Worm (Caenorhabditis elegans): ENCODE results near the gene K10H10.13.

K10H10.13 gene

ce11 chrII:14511189-14511588 is at the start of gene K10H10.13:
Gene K10H10.13, minus strand, starts transcription at chrII:14511289.
- TF ChIP-seq ZK546.5 (tag; optimal IDR thresholded peaks at IDR 0.05), result no peak
- no peak for TF ChIP-seq elt-2 (tag; optimal IDR thresholded peaks at IDR 0.05)
- no peak for TF ChIP-seq nhr-67 (tag; optimal IDR thresholded peaks at IDR 0.05)
- no peak for TF ChIP-seq nhr-23 (tag; optimal IDR thresholded peaks at IDR 0.05)
- no peak for TF ChIP-seq R02D3.7 (tag; optimal IDR thresholded peaks at IDR 0.05)
- TF ChIP-seq ceh-16 (tag; optimal IDR thresholded peaks at IDR 0.05), result no peak
- no peak for TF ChIP-seq lsy-12 (tag; optimal IDR thresholded peaks at IDR 0.05)
- no peak for TF ChIP-seq nhr-237 (tag; optimal IDR thresholded peaks at IDR 0.05)
- TF ChIP-seq fos-1 (tag; optimal IDR thresholded peaks at IDR 0.05), result no peak
- no peak for TF ChIP-seq ceh-82 (tag; optimal IDR thresholded peaks at IDR 0.05)
- no peak for TF ChIP-seq unc-39 (tag; optimal IDR thresholded peaks at IDR 0.05)
- TF ChIP-seq fkh-10 (GFP tag; optimal IDR thresholded peaks at IDR 0.05), result no peak
- no peak for TF ChIP-seq jun-1 (tag; optimal IDR thresholded peaks at IDR 0.05)

DNA sequence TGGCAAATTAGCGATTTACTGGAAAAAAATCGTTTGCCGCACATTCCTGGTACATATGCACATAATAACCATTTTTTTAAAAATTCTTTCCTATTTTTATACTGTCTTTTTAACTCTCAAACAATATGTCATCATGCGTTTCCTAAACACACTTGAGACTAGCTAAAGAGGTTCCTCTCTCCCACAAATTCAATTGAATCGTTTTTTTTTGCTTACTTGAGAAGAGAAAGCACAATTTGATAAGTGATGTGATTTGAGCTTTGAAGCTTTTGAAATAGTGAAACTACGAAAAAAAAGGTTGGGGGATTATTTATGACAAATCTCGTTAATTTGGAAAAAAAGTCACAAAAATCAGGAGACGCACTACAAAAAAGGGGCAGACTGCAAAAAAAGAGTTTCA is 43.9 kb upstream of the K10H10.13 start:
- TF ChIP-seq snpc-4 (tag; optimal IDR thresholded peaks at IDR 0.05), result no peak
- no peak for TF ChIP-seq ceh-28 (tag; optimal IDR thresholded peaks at IDR 0.05)
- no peak for TF ChIP-seq nhr-77 (tag; optimal IDR thresholded peaks at IDR 0.05)
- TF ChIP-seq fkh-10 (GFP tag; optimal IDR thresholded peaks at IDR 0.05), result peak; percentile 51
- no peak for TF ChIP-seq egl-27 (tag; optimal IDR thresholded peaks at IDR 0.05)
- no peak for TF ChIP-seq ceh-9 (tag; optimal IDR thresholded peaks at IDR 0.05)

DNA sequence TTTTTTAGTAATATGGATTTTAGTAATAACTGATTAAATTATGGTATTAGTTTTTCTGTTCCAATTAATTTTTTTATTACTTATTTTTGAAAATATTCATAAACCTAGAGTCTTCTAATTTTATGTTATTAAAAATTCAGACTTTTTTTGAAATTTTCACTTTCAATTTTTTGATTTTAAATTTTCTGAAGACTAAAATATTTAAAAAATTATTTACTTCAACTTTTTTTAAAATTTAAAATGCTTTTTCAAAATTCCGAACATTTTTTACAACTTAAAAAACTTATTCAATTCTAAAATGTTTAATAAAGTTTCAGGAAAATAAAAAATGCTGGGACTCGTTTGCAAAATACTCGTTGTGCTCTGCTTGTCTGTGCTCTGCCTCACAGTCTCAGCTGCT is 39.5 kb upstream of the K10H10.13 start, which contains the start of gene nlp-41:
nlp-41 (plus strand) TSS at position 301 of the 400 bp plus-strand sequence.
- TF ChIP-seq nfya-1 (tag; optimal IDR thresholded peaks at IDR 0.05; ENCODE audit: insufficient read depth) (no peak), ztf-4 (tag; optimal IDR thresholded peaks at IDR 0.05) (no peak)

DNA sequence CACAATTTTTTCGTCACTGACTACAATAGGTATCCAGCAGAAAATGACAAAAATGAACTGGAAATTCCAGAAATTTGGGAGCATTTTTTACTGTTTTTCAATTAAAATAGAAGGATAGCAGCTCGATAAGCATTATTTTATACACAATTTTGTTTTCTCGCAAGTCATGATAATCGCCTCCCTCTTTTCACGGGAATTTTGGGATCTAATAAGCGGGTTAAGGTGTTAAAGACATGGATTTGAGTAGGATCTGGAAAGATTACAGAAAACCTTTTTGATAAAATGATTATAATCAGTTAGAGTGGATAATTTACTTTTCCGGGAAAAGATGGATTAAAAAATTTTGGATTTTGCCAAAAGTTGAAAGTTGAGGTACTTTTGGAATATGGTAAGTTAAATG is 37.6 kb upstream of the K10H10.13 start, which contains the start of gene gcy-29:
gcy-29 (minus strand) TSS at position 101 of the 400 bp plus-strand sequence.
- TF ChIP-seq nhr-25 (tag; optimal IDR thresholded peaks at IDR 0.05) (no peak), jun-1 (tag; optimal IDR thresholded peaks at IDR 0.05) (no peak), nhr-237 (tag; optimal IDR thresholded peaks at IDR 0.05) (no peak), nhr-77 (tag; optimal IDR thresholded peaks at IDR 0.05) (no peak), eor-1 (tag; optimal IDR thresholded peaks at IDR 0.05) (no peak), ceh-9 (tag; optimal IDR thresholded peaks at IDR 0.05) (no peak), ztf-4 (tag; optimal IDR thresholded peaks at IDR 0.05) (no peak), ztf-11 (tag; optimal IDR thresholded peaks at IDR 0.05) (no peak), skn-1 (tag; optimal IDR thresholded peaks at IDR 0.05) (no peak), daf-12 (tag; optimal IDR thresholded peaks at IDR 0.05) (no peak), unc-39 (tag; optimal IDR thresholded peaks at IDR 0.05) (no peak)

ce11 chrII:14540551-14540950 is 29.5 kb upstream of the K10H10.13 start:
- no peak for TF ChIP-seq egl-27 (tag; optimal IDR thresholded peaks at IDR 0.05)
- TF ChIP-seq fkh-2 (tag; optimal IDR thresholded peaks at IDR 0.05), result no peak
- no peak for TF ChIP-seq nhr-23 (tag; optimal IDR thresholded peaks at IDR 0.05)
- peak; percentile 59 for TF ChIP-seq elt-2 (tag; optimal IDR thresholded peaks at IDR 0.05)
- no peak for TF ChIP-seq hmg-11 (tag; optimal IDR thresholded peaks at IDR 0.05)
- TF ChIP-seq pqm-1 (tag; optimal IDR thresholded peaks at IDR 0.05), result peak; percentile 66
- TF ChIP-seq nfya-1 (tag; optimal IDR thresholded peaks at IDR 0.05; ENCODE audit: insufficient read depth), result no peak

DNA sequence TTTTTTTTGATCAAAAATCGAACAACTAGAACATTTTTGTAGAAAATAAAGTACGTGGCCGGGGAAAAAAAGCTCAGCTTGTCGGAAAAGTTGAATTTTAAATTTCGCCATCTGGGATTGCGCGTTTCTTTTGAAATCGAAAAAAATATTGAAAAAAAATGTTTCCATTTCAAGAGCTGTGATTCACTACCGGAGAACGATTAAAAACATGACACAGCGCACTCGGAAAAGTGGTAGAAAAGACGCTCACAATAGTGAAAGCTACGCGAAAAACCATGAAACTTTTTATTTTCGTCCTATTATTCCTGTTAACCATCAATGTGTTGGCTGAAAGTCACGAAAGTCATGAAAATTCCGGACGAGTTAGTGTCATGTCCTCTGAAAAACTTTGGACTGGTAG is 26.6 kb upstream of the K10H10.13 start, which contains the start of the genes clec-147 and C04H5.7:
clec-147 (minus strand) TSS at position 101 of the 400 bp plus-strand sequence.
C04H5.7 (plus strand) TSS at position 219 of the 400 bp plus-strand sequence.
- TF ChIP-seq fos-1 (tag; optimal IDR thresholded peaks at IDR 0.05) (no peak), ama-1 (optimal IDR thresholded peaks at IDR 0.05) (no peak), pqm-1 (tag; optimal IDR thresholded peaks at IDR 0.05) (no peak), ceh-82 (tag; optimal IDR thresholded peaks at IDR 0.05) (no peak), elt-3 (tag; optimal IDR thresholded peaks at IDR 0.05) (no peak), unc-62 (GFP tag; optimal IDR thresholded peaks at IDR 0.05) (no peak), eor-1 (tag; optimal IDR thresholded peaks at IDR 0.05) (no peak), egl-5 (tag; optimal IDR thresholded peaks at IDR 0.05) (no peak), nhr-237 (tag; optimal IDR thresholded peaks at IDR 0.05) (no peak), elt-1 (tag; optimal IDR thresholded peaks at IDR 0.05) (no peak), sea-2 (GFP tag; optimal IDR thresholded peaks at IDR 0.05) (no peak), egl-27 (tag; optimal IDR thresholded peaks at IDR 0.05) (no peak), nhr-11 (tag; optimal IDR thresholded peaks at IDR 0.05) (no peak), nfya-1 (tag; optimal IDR thresholded peaks at IDR 0.05; ENCODE audit: insufficient read depth) (no peak), hmg-11 (tag; optimal IDR thresholded peaks at IDR 0.05) (no peak), ztf-11 (tag; optimal IDR thresholded peaks at IDR 0.05) (no peak)
